Fruit fly (Drosophila melanogaster) whole organism, embryonic: ENCODE measurements around the gene CG18622.
A peak's percentile ranks its signal among the peaks of the same experiment; 100 is the strongest.

ENCODE experiments used
- Blimp-1 ChIP-seq: fragments of 200-800 bp; sonication (Bioruptor generic); optimal IDR thresholded peaks from 3 replicates; lab custom pipeline; 2018; ENCODE audit warnings: missing biosample characterization, missing genetic modification characterization, mild to moderate bottlenecking, moderate library complexity, missing genetic modification reagents
- BtbVII ChIP-seq: fragments of 200-800 bp; sonication (Bioruptor generic); optimal IDR thresholded peaks from 3 replicates; lab custom pipeline; 2017; ENCODE audit warnings: missing biosample characterization, mild to moderate bottlenecking, missing genetic modification characterization
- CG1024 ChIP-seq: fragments of 200-800 bp; sonication (Bioruptor generic); IDR thresholded peaks from 2 replicates; pipeline ENCODE4 v1.3.6; 2022; ENCODE audit warnings: missing biosample characterization, missing genetic modification characterization
- CG12391 ChIP-seq: fragments of 200-800 bp; sonication (Bioruptor generic); optimal IDR thresholded peaks from 3 replicates; lab custom pipeline; 2018; ENCODE audit warnings: missing biosample characterization, mild to moderate bottlenecking, missing genetic modification characterization, moderate library complexity
- CG15479 ChIP-seq: fragments of 200-800 bp; sonication (Bioruptor generic); optimal IDR thresholded peaks from 3 replicates; lab custom pipeline; 2019; ENCODE audit warnings: missing biosample characterization, mild to moderate bottlenecking, missing genetic modification characterization, moderate library complexity
- CG17361 ChIP-seq: fragments of 200-800 bp; sonication (Bioruptor generic); IDR thresholded peaks from 3 replicates; pipeline ENCODE4 v1.3.6; 2022; ENCODE audit warnings: missing biosample characterization, missing genetic modification characterization
- CG3163 ChIP-seq: fragments of 200-800 bp; sonication (Bioruptor generic); optimal IDR thresholded peaks from 3 replicates; lab custom pipeline; 2016; ENCODE audit warnings: missing biosample characterization, missing genetic modification characterization
- CG33557 ChIP-seq: fragments of 200-800 bp; sonication (Bioruptor generic); optimal IDR thresholded peaks from 2 replicates; lab custom pipeline; 2019; ENCODE audit warnings: missing biosample characterization, mild to moderate bottlenecking, missing genetic modification characterization, moderate library complexity
- CG34224 ChIP-seq: fragments of 200-800 bp; sonication (Bioruptor generic); IDR thresholded peaks from 3 replicates; pipeline ENCODE4 v1.3.6; 2022; ENCODE audit warnings: missing biosample characterization, missing genetic modification characterization; ENCODE audit not compliant: partially characterized antibody
- CG3726 ChIP-seq: fragments of 200-800 bp; sonication (Bioruptor generic); IDR thresholded peaks from 3 replicates; pipeline ENCODE4, ENCODE4 v1.3.6; 2022; ENCODE audit warnings: missing biosample characterization, missing genetic modification characterization
- CG4820 ChIP-seq: fragments of 200-800 bp; sonication (Bioruptor generic); optimal IDR thresholded peaks from 3 replicates; lab custom pipeline; 2016; ENCODE audit warnings: missing biosample characterization, missing genetic modification characterization
- CG4854 ChIP-seq: fragments of 200-800 bp; sonication (Bioruptor generic); optimal IDR thresholded peaks from 2 replicates; lab custom pipeline; 2016; ENCODE audit warnings: missing biosample characterization, missing genetic modification characterization, inconsistent platforms
- CG6689 ChIP-seq: fragments of 200-800 bp; sonication (Bioruptor generic); IDR thresholded peaks from 2 replicates; pipeline ENCODE4 v1.3.6; 2022; ENCODE audit warnings: missing biosample characterization, missing genetic modification characterization
- CG8478 ChIP-seq: fragments of >200 bp; optimal IDR thresholded peaks from 2 replicates; lab custom pipeline; 2018
- CG9437 ChIP-seq: fragments of 200-800 bp; sonication (Bioruptor generic); optimal IDR thresholded peaks from 2 replicates; lab custom pipeline; 2018; ENCODE audit warnings: missing biosample characterization, mild to moderate bottlenecking, missing genetic modification characterization
- CG9609 ChIP-seq: fragments of 200-800 bp; sonication (Bioruptor generic); optimal IDR thresholded peaks from 3 replicates; lab custom pipeline; 2016; ENCODE audit warnings: missing biosample characterization, missing genetic modification characterization
- Dref ChIP-seq: fragments of 200-800 bp; sonication (Bioruptor generic); IDR thresholded peaks from 2 replicates; pipeline ENCODE4 v1.3.6; 2022; ENCODE audit warnings: missing biosample characterization, missing genetic modification characterization
- E2f1 ChIP-seq: fragments of 200-800 bp; sonication (Bioruptor generic); IDR thresholded peaks from 2 replicates; pipeline ENCODE4 v1.3.6; 2022; ENCODE audit warnings: missing biosample characterization, missing genetic modification characterization
- Ets65A ChIP-seq: fragments of 200-800 bp; sonication (Bioruptor generic); peaks from one replicate; lab custom pipeline; 2016; ENCODE audit warnings: missing biosample characterization, missing genetic modification characterization
- HLHmδ ChIP-seq: fragments of 200-800 bp; sonication (Bioruptor generic); optimal IDR thresholded peaks from 2 replicates; lab custom pipeline; 2018; ENCODE audit warnings: missing biosample characterization, mild to moderate bottlenecking, missing genetic modification characterization, moderate library complexity
- Hand ChIP-seq: fragments of 200-800 bp; sonication (Bioruptor generic); optimal IDR thresholded peaks from 2 replicates; lab custom pipeline; 2017; ENCODE audit warnings: mild to moderate bottlenecking, missing biosample characterization, missing genetic modification reagents, missing genetic modification characterization
- Hey ChIP-seq: fragments of 200-800 bp; sonication (Bioruptor generic); optimal IDR thresholded peaks from 3 replicates; lab custom pipeline; 2018; ENCODE audit warnings: missing biosample characterization, mild to moderate bottlenecking, missing genetic modification characterization
- Hr3 ChIP-seq: fragments of 200-800 bp; sonication (Bioruptor generic); optimal IDR thresholded peaks from 3 replicates; lab custom pipeline; 2016; ENCODE audit warnings: missing biosample characterization, missing genetic modification characterization
- Hsf ChIP-seq: fragments of 200-800 bp; sonication (Bioruptor generic); optimal IDR thresholded peaks from 3 replicates; lab custom pipeline; 2016; ENCODE audit warnings: missing biosample characterization, missing genetic modification characterization
- Jarid2 ChIP-seq: fragments of 200-800 bp; sonication (Bioruptor generic); optimal IDR thresholded peaks from 3 replicates; lab custom pipeline; 2017; ENCODE audit warnings: mild to moderate bottlenecking, missing biosample characterization, missing genetic modification reagents, missing genetic modification characterization
- Lhr ChIP-seq: fragments of 200-800 bp; sonication (Bioruptor generic); optimal IDR thresholded peaks from 3 replicates; lab custom pipeline; 2017; ENCODE audit warnings: mild to moderate bottlenecking, missing biosample characterization, missing genetic modification reagents, missing genetic modification characterization
- MTF-1 ChIP-seq: fragments of 200-800 bp; sonication (Bioruptor generic); optimal IDR thresholded peaks from 2 replicates; lab custom pipeline; 2018; ENCODE audit warnings: missing biosample characterization, mild to moderate bottlenecking, missing genetic modification characterization, borderline replicate concordance
- Max ChIP-seq: fragments of 200-800 bp; sonication (Bioruptor generic); optimal IDR thresholded peaks from 2 replicates; lab custom pipeline; 2016; ENCODE audit warnings: missing biosample characterization, mild to moderate bottlenecking, missing genetic modification characterization
- Opbp ChIP-seq: fragments of 200-800 bp; sonication (Bioruptor generic); IDR thresholded peaks from 3 replicates; pipeline ENCODE4 v1.3.6; 2022; ENCODE audit warnings: missing biosample characterization, missing genetic modification characterization; ENCODE audit not compliant: partially characterized antibody
- Ptx1 ChIP-seq: fragments of 200-800 bp; sonication (Bioruptor generic); IDR thresholded peaks from 2 replicates; pipeline ENCODE4 v1.3.6; 2022; ENCODE audit warnings: missing biosample characterization, missing genetic modification characterization
- Side ChIP-seq: fragments of 200-800 bp; sonication (Bioruptor generic); optimal IDR thresholded peaks from 2 replicates; lab custom pipeline; 2016; ENCODE audit warnings: missing biosample characterization, missing genetic modification characterization
- Sox100B ChIP-seq: fragments of 200-800 bp; sonication (Bioruptor generic); optimal IDR thresholded peaks from 3 replicates; lab custom pipeline; 2018; ENCODE audit warnings: missing biosample characterization, mild to moderate bottlenecking, missing genetic modification characterization
- Ssrp ChIP-seq: fragments of 200-800 bp; sonication (Bioruptor generic); optimal IDR thresholded peaks from 2 replicates; lab custom pipeline; 2018; ENCODE audit warnings: missing biosample characterization, mild to moderate bottlenecking, missing genetic modification characterization, moderate library complexity
- Vsx1 ChIP-seq: fragments of 200-800 bp; sonication (Bioruptor generic); optimal IDR thresholded peaks from 2 replicates; lab custom pipeline; 2017; ENCODE audit warnings: missing biosample characterization, mild to moderate bottlenecking, missing genetic modification characterization, missing genetic modification reagents
- ash1 ChIP-seq: fragments of 200-800 bp; sonication (Bioruptor generic); optimal IDR thresholded peaks from 2 replicates; lab custom pipeline; 2018; ENCODE audit warnings: missing biosample characterization, mild to moderate bottlenecking, missing genetic modification characterization
- az2 ChIP-seq: fragments of 200-800 bp; sonication (Bioruptor generic); optimal IDR thresholded peaks from 3 replicates; lab custom pipeline; 2016; ENCODE audit warnings: missing biosample characterization, missing genetic modification characterization
- cg ChIP-seq: fragments of 200-800 bp; sonication (Bioruptor generic); optimal IDR thresholded peaks from 3 replicates; lab custom pipeline; 2019; ENCODE audit warnings: missing biosample characterization, mild to moderate bottlenecking, missing genetic modification characterization, moderate library complexity
- ci ChIP-seq: fragments of 200-800 bp; sonication (Bioruptor generic); IDR thresholded peaks from 3 replicates; pipeline ENCODE4 v1.3.6; 2022; ENCODE audit warnings: missing biosample characterization, missing genetic modification characterization
- crc ChIP-seq: fragments of 200-800 bp; sonication (Bioruptor generic); optimal IDR thresholded peaks from 2 replicates; lab custom pipeline; 2016; ENCODE audit warnings: missing biosample characterization, missing genetic modification characterization
- crol ChIP-seq: fragments of 200-800 bp; sonication (Bioruptor generic); IDR thresholded peaks from 2 replicates; pipeline ENCODE4 v1.3.6; 2022; ENCODE audit warnings: missing biosample characterization, missing genetic modification characterization
- ewg ChIP-seq: fragments of 200-800 bp; sonication (Bioruptor generic); optimal IDR thresholded peaks from 3 replicates; lab custom pipeline; 2017; ENCODE audit warnings: mild to moderate bottlenecking, missing biosample characterization, missing genetic modification reagents, missing genetic modification characterization
- ftz-f1 ChIP-seq: fragments of 200-800 bp; sonication (Bioruptor generic); optimal IDR thresholded peaks from 2 replicates; lab custom pipeline; 2016; ENCODE audit warnings: missing biosample characterization, missing genetic modification characterization
- fu2 ChIP-seq: fragments of 200-800 bp; sonication (Bioruptor generic); optimal IDR thresholded peaks from 2 replicates; lab custom pipeline; 2016; ENCODE audit warnings: missing biosample characterization, missing genetic modification characterization
- gfzf ChIP-seq: fragments of 200-800 bp; sonication (Bioruptor generic); optimal IDR thresholded peaks from 2 replicates; lab custom pipeline; 2016; ENCODE audit warnings: missing biosample characterization, mild to moderate bottlenecking, missing genetic modification characterization, moderate library complexity
- kay ChIP-seq: fragments of 200-800 bp; sonication (Bioruptor generic); optimal IDR thresholded peaks from 2 replicates; lab custom pipeline; 2016; ENCODE audit warnings: missing biosample characterization, missing genetic modification characterization
- mam ChIP-seq: fragments of 200-800 bp; sonication (Bioruptor generic); optimal IDR thresholded peaks from 3 replicates; lab custom pipeline; 2016; ENCODE audit warnings: missing biosample characterization, missing genetic modification characterization
- pita ChIP-seq: fragments of 200-800 bp; sonication (Bioruptor generic); optimal IDR thresholded peaks from 2 replicates; lab custom pipeline; 2017; ENCODE audit warnings: missing biosample characterization, mild to moderate bottlenecking, missing genetic modification characterization
- run ChIP-seq: fragments of 200-800 bp; sonication (Bioruptor generic); optimal IDR thresholded peaks from 3 replicates; lab custom pipeline; 2018; ENCODE audit warnings: missing biosample characterization, mild to moderate bottlenecking, missing genetic modification characterization
- usp ChIP-seq: fragments of >200 bp; optimal IDR thresholded peaks from 2 replicates; lab custom pipeline; 2017; ENCODE audit warnings: missing biosample characterization, missing genetic modification characterization

CG18622 gene

DNA sequence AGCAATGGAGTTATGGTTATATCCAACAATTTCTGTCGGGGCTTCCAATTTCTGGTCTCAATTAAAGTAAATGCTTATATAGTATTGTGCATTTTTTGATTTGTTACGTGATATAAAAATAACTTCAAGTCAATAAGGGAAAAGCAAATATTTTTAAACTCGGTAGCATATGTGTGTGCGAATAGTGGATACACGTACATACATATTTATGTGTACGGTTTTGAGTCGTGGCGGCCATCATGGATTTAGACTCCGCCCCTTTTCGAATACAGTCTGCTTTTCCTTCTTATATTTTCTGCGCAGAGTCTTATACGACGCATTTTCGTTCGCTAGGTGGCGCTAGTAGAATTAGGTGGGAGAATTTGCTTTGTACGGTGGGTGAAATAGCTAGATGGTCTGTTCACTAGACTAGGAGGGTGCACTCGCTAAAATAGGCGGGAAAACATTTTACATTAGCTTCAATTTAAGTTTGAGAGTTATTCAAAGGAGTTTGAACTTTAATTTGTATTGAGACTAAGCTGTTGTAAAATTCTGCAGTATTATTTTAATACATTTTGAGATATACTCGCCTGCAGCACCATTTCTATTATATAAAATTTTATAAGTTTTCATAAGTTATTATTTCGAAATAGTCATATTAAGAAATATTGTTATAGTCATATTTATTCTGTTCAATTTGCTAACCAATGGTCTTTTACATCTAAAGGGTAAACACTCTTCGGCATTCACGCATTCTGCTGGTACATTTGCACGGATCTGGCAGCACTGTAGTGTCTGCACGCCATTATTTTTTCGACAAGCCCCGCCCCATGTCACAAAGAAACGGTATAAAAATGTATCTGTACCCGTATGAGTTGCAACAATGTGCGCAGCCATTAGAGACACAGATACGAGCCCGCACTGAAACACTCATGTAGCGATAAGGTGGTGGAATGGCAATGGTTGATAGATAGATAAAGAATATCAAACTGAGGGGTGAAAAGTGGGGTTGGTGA, 17.9 kb downstream of the CG18622 start (continued):
- TF ChIP-seq usp (GFP tag; lab: Kevin White, UChicago) (no peak), fu2 (GFP tag; lab: Kevin White, UChicago) (no peak), Hey (tag; lab: Kevin White, UChicago) (no peak), CG6689 (peak; percentile 44), Blimp-1 (GFP tag; lab: Kevin White, UChicago) (no peak), CG4820 (GFP tag; lab: Kevin White, UChicago) (peak; percentile 48), CG33557 (GFP tag; lab: Kevin White, UChicago) (peak; percentile 43), Sox100B (GFP tag; lab: Kevin White, UChicago) (peak; percentile 64), Vsx1 (GFP tag; lab: Kevin White, UChicago) (peak; percentile 90), CG3726 (GFP tag; lab: Robert Waterston, UW) (no peak), CG12391 (peak; percentile 84), Hand (no peak), Dref (no peak), pita (peak; percentile 99), Ssrp (tag; lab: Kevin White, UChicago) (no peak), CG17361 (GFP tag; lab: Robert Waterston, UW) (peak; percentile 81), Hr3 (GFP tag; lab: Kevin White, UChicago) (peak; percentile 53), Ets65A (GFP tag; lab: Kevin White, UChicago) (peak; percentile 92), ewg (GFP tag; lab: Kevin White, UChicago) (peak; percentile 64), az2 (peak; percentile 72), Side (no peak), CG1024 (GFP tag; lab: Robert Waterston, UW) (no peak), CG34224 (GFP tag; lab: Robert Waterston, UW) (no peak), ash1 (GFP tag; lab: Kevin White, UChicago) (no peak), CG9609 (no peak), BtbVII (GFP tag; lab: Kevin White, UChicago) (no peak), CG3163 (GFP tag; lab: Kevin White, UChicago) (peak; percentile 2), cg (GFP tag; lab: Kevin White, UChicago) (peak; percentile 97), Lhr (GFP tag; lab: Kevin White, UChicago) (peak; percentile 67), gfzf (GFP tag; lab: Kevin White, UChicago) (peak; percentile 43), Hsf (GFP tag; lab: Kevin White, UChicago) (peak; percentile 24), CG15479 (peak; percentile 99), CG8478 (lab: Kevin White, UChicago) (no peak), crol (peak; percentile 48; the same call in 1 of the 2 replicates), CG4854 (GFP tag; lab: Kevin White, UChicago) (no peak), crc (GFP tag; lab: Kevin White, UChicago) (no peak), CG9437 (GFP tag; lab: Kevin White, UChicago) (peak; percentile 8), Jarid2 (peak; percentile 23), ftz-f1 (GFP tag; lab: Kevin White, UChicago) (no peak), ci (GFP tag; lab: Robert Waterston, UW) (peak; percentile 54; the same call in 2 of the 3 replicates), E2f1 (peak; percentile 90), Opbp (GFP tag; lab: Robert Waterston, UW) (peak; percentile 26; the same call in 2 of the 3 replicates), Ptx1 (GFP tag; lab: Robert Waterston, UW) (peak; percentile 45), Max (GFP tag; lab: Kevin White, UChicago) (no peak), run (tag; lab: Kevin White, UChicago) (peak; percentile 13), MTF-1 (GFP tag; lab: Kevin White, UChicago) (peak; percentile 2), mam (peak; percentile 34), kay (GFP tag; lab: Kevin White, UChicago) (peak; percentile 29), HLHmδ (GFP tag; lab: Kevin White, UChicago) (no peak)
